Fruit fly (Drosophila melanogaster): ENCODE data around the gene CaBP1.

The CaBP1 gene

dm6 chr2L:16315027-16315426, 41.5 kb downstream of the CaBP1 start:
- TF ChIP-seq CG33017 (tag; optimal IDR thresholded peaks at IDR 0.05) (peak; percentile 58), cic (GFP tag; optimal IDR thresholded peaks at IDR 0.05) (peak; percentile 100), CG5204 (GFP tag; optimal IDR thresholded peaks at IDR 0.05) (no peak), CG14711 (tag; optimal IDR thresholded peaks at IDR 0.05) (peak; percentile 80), toe (GFP tag; optimal IDR thresholded peaks at IDR 0.05) (no peak), CG7101 (tag; optimal IDR thresholded peaks at IDR 0.05) (peak; percentile 54), kay (GFP tag; ENCODE audit: borderline replicate concordance) (peak; percentile 98), cnc (optimal IDR thresholded peaks at IDR 0.05) (no peak), tj (GFP tag; optimal IDR thresholded peaks at IDR 0.05) (peak; percentile 81), Clk (GFP tag; optimal IDR thresholded peaks at IDR 0.05) (no peak), Mnt (GFP tag; optimal IDR thresholded peaks at IDR 0.05) (peak; percentile 83), CG12768 (GFP tag; optimal IDR thresholded peaks at IDR 0.05) (peak; percentile 83), CG7045 (GFP tag; optimal IDR thresholded peaks at IDR 0.05) (peak; percentile 25), bab1 (GFP tag; optimal IDR thresholded peaks at IDR 0.05) (peak; percentile 1), CG1620 (GFP tag; optimal IDR thresholded peaks at IDR 0.05) (no peak), pad (GFP tag; optimal IDR thresholded peaks at IDR 0.05) (peak; percentile 32), Crg-1 (GFP tag; optimal IDR thresholded peaks at IDR 0.05) (no peak), ovo (GFP tag; optimal IDR thresholded peaks at IDR 0.05) (peak; percentile 35), CG11617 (GFP tag; optimal IDR thresholded peaks at IDR 0.05) (peak; percentile 37), Hr96 (GFP tag; optimal IDR thresholded peaks at IDR 0.05) (no peak)

dm6 chr2L:16310648-16311047, 45.9 kb downstream of the CaBP1 start, which contains the start of the genes cni and fzy:
cni (minus strand) TSS chr2L:16310726.
fzy (plus strand) TSS chr2L:16310956.
- peak; percentile 74 for TF ChIP-seq bab1 (GFP tag; optimal IDR thresholded peaks at IDR 0.05)
- TF ChIP-seq Mnt (GFP tag; optimal IDR thresholded peaks at IDR 0.05) = peak; percentile 37
- TF ChIP-seq CG5204 (GFP tag; optimal IDR thresholded peaks at IDR 0.05) = no peak
- TF ChIP-seq CG11617 (GFP tag; optimal IDR thresholded peaks at IDR 0.05) = peak; percentile 67
- TF ChIP-seq CG7101 (tag; optimal IDR thresholded peaks at IDR 0.05) = peak; percentile 5
- TF ChIP-seq Clk (GFP tag; optimal IDR thresholded peaks at IDR 0.05) = no peak
- TF ChIP-seq cnc (optimal IDR thresholded peaks at IDR 0.05) = no peak
- TF ChIP-seq CG14711 (tag; optimal IDR thresholded peaks at IDR 0.05) = peak; percentile 43
- TF ChIP-seq Crg-1 (GFP tag; optimal IDR thresholded peaks at IDR 0.05) = no peak
- peak; percentile 35 for TF ChIP-seq cic (GFP tag; optimal IDR thresholded peaks at IDR 0.05)
- TF ChIP-seq CG1620 (GFP tag; optimal IDR thresholded peaks at IDR 0.05) = peak; percentile 29
- TF ChIP-seq tj (GFP tag; optimal IDR thresholded peaks at IDR 0.05) = no peak

dm6 chr2L:16307026-16307703, 49.4 kb downstream of the CaBP1 start, which contains the start of the genes CG5861 and Syx5:
CG5861 (minus strand) TSS chr2L:16307298.
Syx5 (plus strand) TSS chr2L:16307346.
- TF ChIP-seq bab1 (GFP tag; optimal IDR thresholded peaks at IDR 0.05) = peak; percentile 78
- TF ChIP-seq kay (GFP tag; ENCODE audit: borderline replicate concordance) = no peak
- no peak for TF ChIP-seq toe (GFP tag; optimal IDR thresholded peaks at IDR 0.05)
- TF ChIP-seq ovo (GFP tag; optimal IDR thresholded peaks at IDR 0.05) = peak; percentile 9
- peak; percentile 78 for TF ChIP-seq CG7101 (tag; optimal IDR thresholded peaks at IDR 0.05)
- peak; percentile 66 for TF ChIP-seq Mnt (GFP tag; optimal IDR thresholded peaks at IDR 0.05)
- peak; percentile 76 for TF ChIP-seq CG14711 (tag; optimal IDR thresholded peaks at IDR 0.05)
- peak; percentile 35 for TF ChIP-seq Crg-1 (GFP tag; optimal IDR thresholded peaks at IDR 0.05)
- TF ChIP-seq CG1620 (GFP tag; optimal IDR thresholded peaks at IDR 0.05) = no peak
- TF ChIP-seq CG5204 (GFP tag; optimal IDR thresholded peaks at IDR 0.05) = no peak
- TF ChIP-seq CG12768 (GFP tag; optimal IDR thresholded peaks at IDR 0.05) = peak; percentile 58
- peak; percentile 42 for TF ChIP-seq CG7045 (GFP tag; optimal IDR thresholded peaks at IDR 0.05)
- TF ChIP-seq Hr96 (GFP tag; optimal IDR thresholded peaks at IDR 0.05) = no peak
- TF ChIP-seq CG33017 (tag; optimal IDR thresholded peaks at IDR 0.05) = peak; percentile 15
- peak; percentile 55 for TF ChIP-seq pad (GFP tag; optimal IDR thresholded peaks at IDR 0.05)
- TF ChIP-seq tj (GFP tag; optimal IDR thresholded peaks at IDR 0.05) = peak; percentile 89
- peak; percentile 46 to 65 for TF ChIP-seq cnc (optimal IDR thresholded peaks at IDR 0.05)
- TF ChIP-seq Clk (GFP tag; optimal IDR thresholded peaks at IDR 0.05) = peak; percentile 28
- peak; percentile 59 for TF ChIP-seq cic (GFP tag; optimal IDR thresholded peaks at IDR 0.05)
- TF ChIP-seq CG11617 (GFP tag; optimal IDR thresholded peaks at IDR 0.05) = peak; percentile 72
